Fruit fly (Drosophila melanogaster) whole organism, embryonic: Measurements from ENCODE around the gene Hinfp.

Experiments used
- Atf3 ChIP-seq: fragments of 200-800 bp; sonication (Bioruptor generic); optimal IDR thresholded peaks from 3 replicates; lab custom pipeline; 2016; ENCODE audit warnings: missing biosample characterization, missing genetic modification characterization
- CG10274 ChIP-seq: fragments of 200-800 bp; sonication (Bioruptor generic); optimal IDR thresholded peaks from 3 replicates; lab custom pipeline; 2017; ENCODE audit warnings: missing biosample characterization, mild to moderate bottlenecking, missing genetic modification characterization
- CG10979 ChIP-seq: fragments of 200-800 bp; sonication (Bioruptor generic); optimal IDR thresholded peaks from 2 replicates; lab custom pipeline; 2018; ENCODE audit warnings: missing biosample characterization, mild to moderate bottlenecking, missing genetic modification characterization, moderate library complexity
- CG11085 ChIP-seq: fragments of 200-800 bp; sonication (Bioruptor generic); IDR thresholded peaks from 2 replicates; pipeline ENCODE4 v1.3.6; 2022; ENCODE audit warnings: missing biosample characterization, missing genetic modification characterization
- CG11247 ChIP-seq: fragments of 200-800 bp; sonication (Bioruptor generic); IDR thresholded peaks from 2 replicates; pipeline ENCODE4 v1.3.6; 2022; ENCODE audit warnings: missing biosample characterization, missing genetic modification characterization
- CG11696 ChIP-seq: fragments of 200-800 bp; sonication (Bioruptor generic); IDR thresholded peaks from 2 replicates; pipeline ENCODE4 v1.3.6; 2022; ENCODE audit warnings: missing biosample characterization, missing genetic modification characterization
- CG12219 ChIP-seq: fragments of 200-800 bp; sonication (Bioruptor generic); optimal IDR thresholded peaks from 3 replicates; lab custom pipeline; 2018; ENCODE audit warnings: missing biosample characterization, mild to moderate bottlenecking, missing genetic modification characterization
- CG12744 ChIP-seq: fragments of 200-800 bp; sonication (Bioruptor generic); optimal IDR thresholded peaks from 2 replicates; lab custom pipeline; 2016; ENCODE audit warnings: missing biosample characterization, missing genetic modification characterization
- CG13894 ChIP-seq: fragments of 200-800 bp; sonication (Bioruptor generic); optimal IDR thresholded peaks from 3 replicates; lab custom pipeline; 2018; ENCODE audit warnings: missing biosample characterization, mild to moderate bottlenecking, missing genetic modification characterization, moderate library complexity
- CG14050 ChIP-seq: fragments of 200-800 bp; sonication (Bioruptor generic); IDR thresholded peaks from 3 replicates; pipeline ENCODE4 v1.3.6; 2022; ENCODE audit warnings: missing biosample characterization, missing genetic modification characterization
- CG15073 ChIP-seq: fragments of 200-800 bp; sonication (Bioruptor generic); optimal IDR thresholded peaks from 2 replicates; lab custom pipeline; 2016; ENCODE audit warnings: missing biosample characterization, missing genetic modification characterization
- CG1602 ChIP-seq: fragments of 200-800 bp; sonication (Bioruptor generic); optimal IDR thresholded peaks from 3 replicates; lab custom pipeline; 2016; ENCODE audit warnings: missing biosample characterization, missing genetic modification characterization
- CG17186 ChIP-seq: fragments of 200-800 bp; sonication (Bioruptor generic); optimal IDR thresholded peaks from 3 replicates; lab custom pipeline; 2017; ENCODE audit warnings: missing biosample characterization, missing genetic modification reagents, missing genetic modification characterization
- CG30020 ChIP-seq: fragments of 200-800 bp; optimal IDR thresholded peaks from 2 replicates; lab custom pipeline; 2019; ENCODE audit warnings: missing biosample characterization, mild to moderate bottlenecking, missing genetic modification characterization, moderate library complexity
- CG34224 ChIP-seq: fragments of 200-800 bp; sonication (Bioruptor generic); IDR thresholded peaks from 3 replicates; pipeline ENCODE4 v1.3.6; 2022; ENCODE audit warnings: missing biosample characterization, missing genetic modification characterization; ENCODE audit not compliant: partially characterized antibody
- CG6654 ChIP-seq: fragments of 200-800 bp; sonication (Bioruptor generic); optimal IDR thresholded peaks from 2 replicates; lab custom pipeline; 2017; ENCODE audit warnings: missing biosample characterization, mild to moderate bottlenecking, missing genetic modification characterization
- CG6689 ChIP-seq: fragments of 200-800 bp; sonication (Bioruptor generic); IDR thresholded peaks from 2 replicates; pipeline ENCODE4 v1.3.6; 2022; ENCODE audit warnings: missing biosample characterization, missing genetic modification characterization
- CG7357 ChIP-seq: fragments of 200-800 bp; sonication (Bioruptor generic); IDR thresholded peaks from 3 replicates; pipeline ENCODE4 v1.3.6; 2022; ENCODE audit warnings: missing biosample characterization, missing genetic modification characterization
- CG7372 ChIP-seq: fragments of 200-800 bp; sonication (Bioruptor generic); IDR thresholded peaks from 2 replicates; pipeline ENCODE4 v1.3.6; 2022; ENCODE audit warnings: missing biosample characterization, missing genetic modification characterization
- CG8388 ChIP-seq: fragments of 200-800 bp; sonication (Bioruptor generic); optimal IDR thresholded peaks from 2 replicates; lab custom pipeline; 2019; ENCODE audit warnings: missing biosample characterization, mild to moderate bottlenecking, missing genetic modification characterization, moderate library complexity
- CG9437 ChIP-seq: fragments of 200-800 bp; sonication (Bioruptor generic); optimal IDR thresholded peaks from 2 replicates; lab custom pipeline; 2018; ENCODE audit warnings: missing biosample characterization, mild to moderate bottlenecking, missing genetic modification characterization
- Camta ChIP-seq: fragments of 200-800 bp; sonication (Bioruptor generic); optimal IDR thresholded peaks from 2 replicates; lab custom pipeline; 2016; ENCODE audit warnings: missing biosample characterization, missing genetic modification characterization
- D19A ChIP-seq: fragments of 200-800 bp; optimal IDR thresholded peaks from 3 replicates; lab custom pipeline; 2019; ENCODE audit warnings: missing biosample characterization, mild to moderate bottlenecking, missing genetic modification characterization, moderate library complexity
- Dip2 ChIP-seq: fragments of 200-800 bp; sonication (Bioruptor generic); IDR thresholded peaks from 2 replicates; pipeline ENCODE4 v1.3.6; 2022; ENCODE audit warnings: missing biosample characterization, missing genetic modification characterization
- Dref ChIP-seq: fragments of 200-800 bp; sonication (Bioruptor generic); IDR thresholded peaks from 2 replicates; pipeline ENCODE4 v1.3.6; 2022; ENCODE audit warnings: missing biosample characterization, missing genetic modification characterization
- Ets97D ChIP-seq: fragments of 200-800 bp; sonication (Bioruptor generic); optimal IDR thresholded peaks from 3 replicates; lab custom pipeline; 2016; ENCODE audit warnings: missing biosample characterization, missing genetic modification characterization
- Fer2 ChIP-seq: fragments of 200-800 bp; sonication (Bioruptor generic); optimal IDR thresholded peaks from 2 replicates; lab custom pipeline; 2018; ENCODE audit warnings: missing biosample characterization, mild to moderate bottlenecking, missing genetic modification characterization, moderate library complexity
- HLHmδ ChIP-seq: fragments of 200-800 bp; sonication (Bioruptor generic); optimal IDR thresholded peaks from 2 replicates; lab custom pipeline; 2018; ENCODE audit warnings: missing biosample characterization, mild to moderate bottlenecking, missing genetic modification characterization, moderate library complexity
- Jarid2 ChIP-seq: fragments of 200-800 bp; sonication (Bioruptor generic); optimal IDR thresholded peaks from 3 replicates; lab custom pipeline; 2017; ENCODE audit warnings: mild to moderate bottlenecking, missing biosample characterization, missing genetic modification reagents, missing genetic modification characterization
- Kr ChIP-seq: fragments of 200-800 bp; sonication (Bioruptor generic); optimal IDR thresholded peaks from 2 replicates; lab custom pipeline; 2017; ENCODE audit warnings: missing biosample characterization, mild to moderate bottlenecking, missing genetic modification characterization
- Oaz ChIP-seq: fragments of 200-800 bp; sonication (Bioruptor generic); IDR thresholded peaks from 2 replicates; pipeline ENCODE4 v1.3.6; 2022; ENCODE audit warnings: missing biosample characterization, missing genetic modification characterization
- Optix ChIP-seq: fragments of 200-800 bp; sonication (Bioruptor generic); IDR thresholded peaks from 3 replicates; pipeline ENCODE4 v1.3.6; 2022; ENCODE audit warnings: missing biosample characterization, missing genetic modification characterization
- Usf ChIP-seq: fragments of 200-800 bp; sonication (Bioruptor generic); optimal IDR thresholded peaks from 2 replicates; lab custom pipeline; 2017; ENCODE audit warnings: missing genotype, missing biosample characterization, missing genetic modification characterization
- ab ChIP-seq: fragments of 200-800 bp; sonication (Bioruptor generic); optimal IDR thresholded peaks from 2 replicates; lab custom pipeline; 2016; ENCODE audit warnings: missing biosample characterization, missing genetic modification characterization
- ac ChIP-seq: fragments of 200-800 bp; sonication (Bioruptor generic); optimal IDR thresholded peaks from 3 replicates; lab custom pipeline; 2017; ENCODE audit warnings: missing biosample characterization, mild to moderate bottlenecking, missing genetic modification characterization
- bab2 ChIP-seq: fragments of 200-800 bp; sonication (Bioruptor generic); optimal IDR thresholded peaks from 2 replicates; lab custom pipeline; 2016; ENCODE audit warnings: missing biosample characterization, missing genetic modification characterization
- ems ChIP-seq: fragments of 200-800 bp; sonication (Bioruptor generic); optimal IDR thresholded peaks from 3 replicates; lab custom pipeline; 2016; ENCODE audit warnings: missing biosample characterization, missing genetic modification characterization
- fd102C ChIP-seq: fragments of 200-800 bp; sonication (Bioruptor generic); optimal IDR thresholded peaks from 2 replicates; lab custom pipeline; 2018; ENCODE audit warnings: missing biosample characterization, mild to moderate bottlenecking, missing genetic modification characterization, moderate library complexity
- fd96Cb ChIP-seq: fragments of 200-800 bp; sonication (Bioruptor generic); optimal IDR thresholded peaks from 2 replicates; lab custom pipeline; 2018; ENCODE audit warnings: missing biosample characterization, mild to moderate bottlenecking, missing genetic modification characterization, moderate library complexity
- fru ChIP-seq: fragments of >200 bp; optimal IDR thresholded peaks from 2 replicates; lab custom pipeline; 2017
- hth ChIP-seq: fragments of >200 bp; optimal IDR thresholded peaks from 2 replicates; lab custom pipeline; 2017; ENCODE audit warnings: inconsistent platforms
- nom ChIP-seq: fragments of 200-800 bp; sonication (Bioruptor generic); optimal IDR thresholded peaks from 2 replicates; lab custom pipeline; 2017; ENCODE audit warnings: missing biosample characterization, missing genetic modification characterization, mild to moderate bottlenecking, moderate library complexity, missing genetic modification reagents
- pb ChIP-seq: fragments of 200-800 bp; sonication (Bioruptor generic); optimal IDR thresholded peaks from 3 replicates; lab custom pipeline; 2016; ENCODE audit warnings: missing biosample characterization, missing genetic modification characterization
- prd ChIP-seq, 3 experiments: fragments of >200 bp in 2 of 3; fragments of 200-800 bp in 1 of 3; sonication (Bioruptor generic) in 1 of 3; optimal IDR thresholded peaks in 2 of 3; IDR thresholded peaks in 1 of 3; 2 replicates in 2 of 3; 3 replicates in 1 of 3; pipeline versions ENCODE4 v1.3.6 to Lab custom; 2017 to 2022; ENCODE audit warnings: missing biosample characterization in 1 of 3, missing genetic modification characterization in 1 of 3
- schlank ChIP-seq: fragments of 200-800 bp; sonication (Bioruptor generic); optimal IDR thresholded peaks from 2 replicates; lab custom pipeline; 2018; ENCODE audit warnings: missing biosample characterization, mild to moderate bottlenecking, missing genetic modification characterization
- sob ChIP-seq: fragments of 200-800 bp; sonication (Bioruptor generic); IDR thresholded peaks from 2 replicates; pipeline ENCODE4 v1.3.6; 2022; ENCODE audit warnings: missing biosample characterization, missing genetic modification characterization
- ssp ChIP-seq: fragments of 200-800 bp; sonication (Bioruptor generic); IDR thresholded peaks from 2 replicates; pipeline ENCODE4 v1.3.6; 2022; ENCODE audit warnings: missing biosample characterization, missing genetic modification characterization
- tin ChIP-seq: fragments of 200-800 bp; sonication (Bioruptor generic); optimal IDR thresholded peaks from 3 replicates; lab custom pipeline; 2016; ENCODE audit warnings: missing biosample characterization, missing genetic modification characterization
- toy ChIP-seq: fragments of 200-800 bp; sonication (Bioruptor generic); IDR thresholded peaks from 2 replicates; pipeline ENCODE4 v1.3.6; 2022; ENCODE audit warnings: missing biosample characterization, missing genetic modification characterization
- trem ChIP-seq: fragments of 200-800 bp; optimal IDR thresholded peaks from 3 replicates; lab custom pipeline; 2019; ENCODE audit warnings: missing biosample characterization, mild to moderate bottlenecking, missing genetic modification characterization, moderate library complexity

Gene Hinfp

dm6 chrX:655492-656379 is 30.4 kb downstream of the Hinfp start, which contains the start of the genes Hmt4-20 and SkpA (continued):
- TF ChIP-seq toy (GFP tag; lab: Robert Waterston, UW) = no peak
- no peak for TF ChIP-seq Jarid2
- TF ChIP-seq CG6654 = no peak
- TF ChIP-seq CG30020 = peak; percentile 52
- 0 out of 2 replicates have a peak, but pooled peaks have one; percentile 15 for TF ChIP-seq CG11085 (GFP tag; lab: Robert Waterston, UW)
- no peak for TF ChIP-seq ssp
- TF ChIP-seq CG11247 = no peak
- TF ChIP-seq schlank = no peak
- peak; percentile 84 for TF ChIP-seq trem (tag; lab: Kevin White, UChicago)
- TF ChIP-seq fru (lab: Kevin White, UChicago) = no peak
- TF ChIP-seq CG12219 (GFP tag; lab: Kevin White, UChicago) = no peak
- TF ChIP-seq CG10274 = no peak
- TF ChIP-seq CG7357 (GFP tag; lab: Robert Waterston, UW) = no peak
- no peak for TF ChIP-seq CG12744 (GFP tag; lab: Kevin White, UChicago)
- no peak for TF ChIP-seq tin
- TF ChIP-seq ems (GFP tag; lab: Kevin White, UChicago) = no peak
- no peak for TF ChIP-seq Optix (GFP tag; lab: Robert Waterston, UW)
- no peak for TF ChIP-seq hth (lab: Kevin White, UChicago)
- TF ChIP-seq CG14050 = no peak
- no peak for TF ChIP-seq Oaz (GFP tag; lab: Robert Waterston, UW)
- no peak for TF ChIP-seq ab (GFP tag; lab: Kevin White, UChicago)
- TF ChIP-seq CG7372 (GFP tag; lab: Robert Waterston, UW) = no peak
- TF ChIP-seq Ets97D = peak; percentile 70
- TF ChIP-seq fd96Cb = no peak
- TF ChIP-seq sob (GFP tag; lab: Robert Waterston, UW) = no peak
- no peak for TF ChIP-seq CG10979 (tag; lab: Kevin White, UChicago)
- TF ChIP-seq Kr (GFP tag; lab: Kevin White, UChicago) = no peak
- no peak for TF ChIP-seq Usf (GFP tag; lab: Kevin White, UChicago)
- no peak for TF ChIP-seq nom (GFP tag; lab: Kevin White, UChicago)
- no peak for TF ChIP-seq Camta (GFP tag; lab: Kevin White, UChicago)
- TF ChIP-seq Dref (GFP tag; lab: Robert Waterston, UW) = peak; percentile 90
- no peak for TF ChIP-seq CG15073
- no peak for TF ChIP-seq CG11696 (GFP tag; lab: Robert Waterston, UW)
- peak; percentile 65 for TF ChIP-seq CG17186 (GFP tag; lab: Kevin White, UChicago)
- peak; percentile 78 for TF ChIP-seq CG34224
- TF ChIP-seq CG1602 (GFP tag; lab: Kevin White, UChicago) = no peak
- no peak for TF ChIP-seq Fer2 (tag; lab: Kevin White, UChicago)
- TF ChIP-seq CG13894 (tag; lab: Kevin White, UChicago) = no peak
- TF ChIP-seq HLHmδ (GFP tag; lab: Kevin White, UChicago) = no peak
- no peak for TF ChIP-seq CG6689 (GFP tag; lab: Robert Waterston, UW)
- no peak for TF ChIP-seq CG8388 (GFP tag; lab: Kevin White, UChicago)
- TF ChIP-seq pb (GFP tag; lab: Kevin White, UChicago) = no peak
- peak; percentile 10 for TF ChIP-seq bab2 (GFP tag; lab: Kevin White, UChicago)
- no peak for TF ChIP-seq CG9437 (GFP tag; lab: Kevin White, UChicago)
- TF ChIP-seq Atf3 = no peak
- TF ChIP-seq D19A (tag; lab: Kevin White, UChicago) = no peak
- no peak for TF ChIP-seq ac
- no peak for TF ChIP-seq prd (optimal IDR thresholded peaks at IDR 0.05; lab: Kevin White, UChicago)
- no peak for TF ChIP-seq prd (GFP tag; IDR thresholded peaks at IDR 0.05; lab: Robert Waterston, UW)
- TF ChIP-seq fd102C (GFP tag; lab: Kevin White, UChicago) = no peak
- TF ChIP-seq Dip2 (GFP tag; lab: Robert Waterston, UW) = no peak
